Worm (Caenorhabditis elegans) whole organism, early embryonic: ENCODE measurements around the gene dhs-26.

ENCODE experiments used
- B0310.2 ChIP-seq: sonication (generic microtip); optimal IDR thresholded peaks from 2 replicates; lab custom pipeline; 2016; ENCODE audit warnings: mild to moderate bottlenecking, missing genetic modification characterization, missing compliant biosample characterization
- ama-1 ChIP-seq: fragments of 150-350 bp; optimal IDR thresholded peaks from 2 replicates; lab custom pipeline; 2014
- flt-1 ChIP-seq: fragments of 200-800 bp; sonication (Bioruptor generic); IDR thresholded peaks from 2 replicates; pipeline ENCODE4 v1.3.6; 2022; ENCODE audit warnings: missing genetic modification characterization, missing compliant biosample characterization
- pes-1 ChIP-seq: fragments of 200-800 bp; sonication (Bioruptor generic); IDR thresholded peaks from 2 replicates; pipeline ENCODE4 v1.3.6; 2022; ENCODE audit warnings: missing genetic modification reagents, missing genetic modification characterization, missing compliant biosample characterization
- sea-1 ChIP-seq: fragments of 200-800 bp; sonication (Bioruptor generic); conservative IDR thresholded peaks from 2 replicates; pipeline ENCODE4 v1.3.6; 2022; ENCODE audit warnings: missing genetic modification characterization, missing compliant biosample characterization

DNA sequence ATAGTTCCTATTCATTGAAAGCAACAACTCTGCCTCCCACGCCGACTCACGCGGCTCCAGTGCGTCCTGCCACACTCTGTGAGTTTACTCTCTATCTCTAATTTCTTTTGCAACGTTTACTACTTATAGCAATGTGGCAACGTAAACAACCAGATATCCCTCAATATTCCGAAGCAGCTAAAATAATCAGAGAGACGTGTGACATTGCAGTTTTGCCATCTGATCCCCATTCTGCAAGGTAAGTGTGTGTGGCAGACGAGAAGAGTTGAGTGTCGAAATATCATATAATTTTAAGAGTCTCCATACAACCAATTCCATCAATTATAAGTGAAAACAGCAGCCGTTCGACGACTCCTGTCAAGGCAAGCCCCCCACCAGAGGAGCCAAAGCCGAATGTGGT lies 22.4 kb downstream of the dhs-26 start:
- no peak for TF ChIP-seq B0310.2 (tag; lab: Kevin White, UChicago)
- no peak for TF ChIP-seq ama-1 (lab: Kevin White, UChicago)
- no peak for TF ChIP-seq pes-1
- TF ChIP-seq flt-1 (GFP tag; lab: Robert Waterston, UW) = no peak
- no peak for TF ChIP-seq sea-1 (GFP tag; lab: Robert Waterston, UW)
